Worm (Caenorhabditis elegans): ENCODE measurements around the gene mps-4.

- TF ChIP-seq ceh-30 (tag; optimal IDR thresholded peaks at IDR 0.05) (no peak), lin-11 (tag; optimal IDR thresholded peaks at IDR 0.05) (no peak), ceh-9 (tag; optimal IDR thresholded peaks at IDR 0.05) (no peak), ets-4 (tag; optimal IDR thresholded peaks at IDR 0.05) (no peak), Y22D7AL.16 (tag; optimal IDR thresholded peaks at IDR 0.05) (no peak), hlh-30 (tag; optimal IDR thresholded peaks at IDR 0.05; ENCODE audit: insufficient read depth) (no peak), unc-55 (GFP tag; optimal IDR thresholded peaks at IDR 0.05) (no peak), pax-1 (tag; optimal IDR thresholded peaks at IDR 0.05) (no peak), tbx-2 (tag; optimal IDR thresholded peaks at IDR 0.05) (no peak), ceh-31 (tag; optimal IDR thresholded peaks at IDR 0.05) (no peak), pha-4 (tag; optimal IDR thresholded peaks at IDR 0.05) (no peak), ttx-3 (tag; optimal IDR thresholded peaks at IDR 0.05) (no peak), ceh-2 (tag; optimal IDR thresholded peaks at IDR 0.05) (no peak)
Observed at ce11 chrIII:8300860-8301396, 29.4 kb upstream of the mps-4 start.
